Worm (Caenorhabditis elegans) whole organism, young adult: ENCODE data around the gene T19C4.5.

Experiments
- B0019.2 ChIP-seq: fragments of 200-800 bp; sonication (Bioruptor generic); conservative IDR thresholded peaks from 2 replicates; pipeline ENCODE4 v1.3.6; 2022; ENCODE audit warnings: missing genetic modification reagents, missing genetic modification characterization, missing compliant biosample characterization
- B0035.1 ChIP-seq: sonication (generic microtip); optimal IDR thresholded peaks from 2 replicates; lab custom pipeline; 2016; ENCODE audit warnings: missing genetic modification characterization, mild to moderate bottlenecking, missing compliant biosample characterization, missing genotype, missing genetic modification reagents
- F10E7.11 ChIP-seq: sonication (generic microtip); optimal IDR thresholded peaks from 2 replicates; lab custom pipeline; 2017; ENCODE audit warnings: mild to moderate bottlenecking, missing genetic modification characterization, moderate library complexity, missing compliant biosample characterization
- F55B11.4 ChIP-seq: sonication (generic microtip); optimal IDR thresholded peaks from 2 replicates; lab custom pipeline; 2016; ENCODE audit warnings: missing compliant biosample characterization, missing genetic modification characterization, borderline replicate concordance; ENCODE audit not compliant: insufficient read depth
- F57A8.1 ChIP-seq: fragments of 200-800 bp; sonication (Bioruptor generic); optimal IDR thresholded peaks from 2 replicates; lab custom pipeline; 2018; ENCODE audit warnings: mild to moderate bottlenecking, missing genetic modification characterization, moderate library complexity, missing compliant biosample characterization
- F57C9.4 ChIP-seq: sonication (generic microtip); optimal IDR thresholded peaks from 2 replicates; lab custom pipeline; 2017; ENCODE audit warnings: mild to moderate bottlenecking, missing genetic modification characterization, missing compliant biosample characterization
- K11D2.4 ChIP-seq: fragments of 200-800 bp; sonication (Bioruptor generic); IDR thresholded peaks from 2 replicates; pipeline ENCODE4 v1.3.6; 2022; ENCODE audit warnings: missing genetic modification reagents, missing genetic modification characterization, missing compliant biosample characterization
- T26A5.8 ChIP-seq: sonication (generic microtip); optimal IDR thresholded peaks from 2 replicates; lab custom pipeline; 2016; ENCODE audit warnings: missing genetic modification characterization, missing compliant biosample characterization
- akir-1 ChIP-seq: fragments of 200-800 bp; sonication (Bioruptor generic); optimal IDR thresholded peaks from 2 replicates; lab custom pipeline; 2018; ENCODE audit warnings: mild to moderate bottlenecking, missing genetic modification characterization, moderate library complexity, missing compliant biosample characterization
- aptf-3 ChIP-seq: fragments of 200-800 bp; sonication (Bioruptor generic); IDR thresholded peaks from 2 replicates; pipeline ENCODE4 v1.3.6; 2022; ENCODE audit warnings: missing genetic modification characterization, missing compliant biosample characterization
- ceh-100 ChIP-seq: fragments of 200-800 bp; sonication (Bioruptor generic); IDR thresholded peaks from 2 replicates; pipeline ENCODE4 v1.3.6; 2022; ENCODE audit warnings: missing genetic modification reagents, missing genetic modification characterization, missing compliant biosample characterization
- dpff-1 ChIP-seq: sonication (generic microtip); optimal IDR thresholded peaks from 2 replicates; lab custom pipeline; 2017; ENCODE audit warnings: mild to moderate bottlenecking, missing genetic modification characterization, missing compliant biosample characterization
- dpl-1 ChIP-seq: fragments of 150-350 bp; optimal IDR thresholded peaks from 2 replicates; lab custom pipeline; 2014; ENCODE audit warnings: missing biosample characterization, missing genetic modification reagents, missing genetic modification characterization
- egrh-3 ChIP-seq: fragments of 200-800 bp; sonication (Bioruptor generic); IDR thresholded peaks from 2 replicates; pipeline ENCODE4 v1.3.6; 2022; ENCODE audit warnings: missing genetic modification reagents, missing genetic modification characterization, missing compliant biosample characterization
- ets-4 ChIP-seq: fragments of 200-800 bp; sonication (Bioruptor generic); optimal IDR thresholded peaks from 2 replicates; lab custom pipeline; 2018; ENCODE audit warnings: mild to moderate bottlenecking, missing genetic modification characterization, missing compliant biosample characterization
- fkh-3 ChIP-seq: sonication (generic microtip); optimal IDR thresholded peaks from 2 replicates; lab custom pipeline; 2016; ENCODE audit warnings: mild to moderate bottlenecking, missing genetic modification characterization, missing compliant biosample characterization
- him-1 ChIP-seq: sonication (generic microtip); optimal IDR thresholded peaks from 2 replicates; lab custom pipeline; 2016; ENCODE audit warnings: missing genotype, missing genetic modification reagents, missing genetic modification characterization, missing compliant biosample characterization
- hmg-20 ChIP-seq: fragments of 200-800 bp; sonication (Bioruptor generic); IDR thresholded peaks from 2 replicates; pipeline ENCODE4 v1.3.6; 2022; ENCODE audit warnings: missing genetic modification reagents, missing genetic modification characterization, missing compliant biosample characterization
- hsf-1 ChIP-seq: fragments of 200-800 bp; sonication (Bioruptor generic); IDR thresholded peaks from 2 replicates; pipeline ENCODE4 v1.3.6; 2022; ENCODE audit warnings: missing genetic modification reagents, missing genetic modification characterization, missing compliant biosample characterization
- lag-1 ChIP-seq: fragments of 200-800 bp; sonication (Bioruptor generic); IDR thresholded peaks from 2 replicates; pipeline ENCODE4 v1.3.6; 2022; ENCODE audit warnings: missing genetic modification reagents, missing genetic modification characterization, missing compliant biosample characterization
- lin-26 ChIP-seq: fragments of 200-800 bp; sonication (Bioruptor generic); IDR thresholded peaks from 2 replicates; pipeline ENCODE4 v1.3.6; 2022; ENCODE audit warnings: missing genetic modification reagents, missing genetic modification characterization, missing compliant biosample characterization
- madf-3 ChIP-seq: fragments of 200-800 bp; sonication (Bioruptor generic); IDR thresholded peaks from 2 replicates; pipeline ENCODE4 v1.3.6; 2022; ENCODE audit warnings: missing genetic modification reagents, missing genetic modification characterization, missing compliant biosample characterization
- mcd-1 ChIP-seq: fragments of 200-800 bp; sonication (Bioruptor generic); IDR thresholded peaks from 2 replicates; pipeline ENCODE4 v1.3.6; 2022; ENCODE audit warnings: missing genetic modification reagents, missing genetic modification characterization, missing compliant biosample characterization
- nfya-2 ChIP-seq: fragments of 200-800 bp; sonication (Bioruptor generic); IDR thresholded peaks from 2 replicates; pipeline ENCODE4 v1.3.6; 2022; ENCODE audit warnings: missing genetic modification reagents, missing genetic modification characterization, missing compliant biosample characterization
- nfyb-1 ChIP-seq: fragments of 200-800 bp; sonication (Bioruptor generic); IDR thresholded peaks from 2 replicates; pipeline ENCODE4 v1.3.6; 2022; ENCODE audit warnings: missing genetic modification reagents, missing genetic modification characterization, missing compliant biosample characterization
- nhr-120 ChIP-seq: fragments of 200-800 bp; sonication (Bioruptor generic); IDR thresholded peaks from 2 replicates; pipeline ENCODE4 v1.3.6; 2022; ENCODE audit warnings: missing genetic modification characterization, missing compliant biosample characterization
- pbrm-1 ChIP-seq: fragments of 200-800 bp; sonication (Bioruptor generic); IDR thresholded peaks from 2 replicates; pipeline ENCODE4 v1.3.6; 2022; ENCODE audit warnings: missing genetic modification reagents, missing genetic modification characterization, missing compliant biosample characterization
- rec-8 ChIP-seq, 2 experiments: sonication (generic microtip); optimal IDR thresholded peaks; 2 replicates each; lab custom pipeline; 2016; ENCODE audit warnings: mild to moderate bottlenecking in 2 of 2, missing genetic modification characterization in 2 of 2, missing genetic modification reagents in 2 of 2, missing genotype in 2 of 2, missing biosample characterization in 1 of 2, missing compliant biosample characterization in 1 of 2, moderate library complexity in 1 of 2
- sea-2 ChIP-seq: fragments of 200-800 bp; sonication (Bioruptor generic); IDR thresholded peaks from 2 replicates; pipeline ENCODE4 v1.3.6; 2022; ENCODE audit warnings: missing genetic modification characterization, missing compliant biosample characterization
- snpc-1.1 ChIP-seq: sonication (generic microtip); optimal IDR thresholded peaks from 2 replicates; lab custom pipeline; 2017; ENCODE audit warnings: missing genetic modification characterization, mild to moderate bottlenecking, missing compliant biosample characterization, antibody characterized with exemption, moderate library complexity, missing genotype, missing genetic modification reagents; ENCODE audit not compliant: insufficient read depth
- snpc-1.3 ChIP-seq: sonication (generic microtip); optimal IDR thresholded peaks from 2 replicates; lab custom pipeline; 2017; ENCODE audit warnings: missing genetic modification characterization, mild to moderate bottlenecking, missing compliant biosample characterization, antibody characterized with exemption, moderate library complexity, missing genotype, missing genetic modification reagents; ENCODE audit not compliant: insufficient read depth
- sptf-2 ChIP-seq: fragments of 200-800 bp; sonication (Bioruptor generic); optimal IDR thresholded peaks from 2 replicates; lab custom pipeline; 2018; ENCODE audit warnings: mild to moderate bottlenecking, missing genetic modification characterization, missing compliant biosample characterization
- tbx-9 ChIP-seq: sonication (generic microtip); optimal IDR thresholded peaks from 2 replicates; lab custom pipeline; 2016; ENCODE audit warnings: borderline replicate concordance, missing genetic modification characterization, inconsistent platforms, missing compliant biosample characterization
- tlf-1 ChIP-seq: fragments of 200-800 bp; sonication (Bioruptor generic); optimal IDR thresholded peaks from 2 replicates; lab custom pipeline; 2018; ENCODE audit warnings: mild to moderate bottlenecking, missing genetic modification characterization, missing compliant biosample characterization
- zfh-2 ChIP-seq: fragments of 200-800 bp; sonication (Bioruptor generic); conservative IDR thresholded peaks from 2 replicates; pipeline ENCODE4 v1.3.6; 2022; ENCODE audit warnings: missing genetic modification reagents, missing genetic modification characterization, missing compliant biosample characterization
- zim-3 ChIP-seq: sonication (generic microtip); optimal IDR thresholded peaks from 2 replicates; lab custom pipeline; 2017; ENCODE audit warnings: mild to moderate bottlenecking, missing genetic modification characterization, moderate library complexity, missing compliant biosample characterization
- ztf-18 ChIP-seq: sonication (generic microtip); optimal IDR thresholded peaks from 2 replicates; lab custom pipeline; 2016; ENCODE audit warnings: missing genotype, mild to moderate bottlenecking, missing genetic modification characterization, missing compliant biosample characterization
- ztf-22 ChIP-seq: fragments of 200-800 bp; sonication (Bioruptor generic); optimal IDR thresholded peaks from 2 replicates; lab custom pipeline; 2018; ENCODE audit warnings: mild to moderate bottlenecking, missing genetic modification characterization, moderate library complexity, missing compliant biosample characterization
- ztf-26 ChIP-seq: sonication (generic microtip); optimal IDR thresholded peaks from 2 replicates; lab custom pipeline; 2017; ENCODE audit warnings: missing genetic modification characterization, missing compliant biosample characterization
- ztf-6 ChIP-seq: fragments of 200-800 bp; sonication (Bioruptor generic); IDR thresholded peaks from 2 replicates; pipeline ENCODE4 v1.3.6; 2022; ENCODE audit warnings: missing genetic modification reagents, missing genetic modification characterization, missing compliant biosample characterization

Gene T19C4.5

ce11 chrV:11164475-11164874 lies 7.5 kb upstream of the T19C4.5 start, which contains the start of gene srg-40:
Gene srg-40, minus strand, starts transcription at chrV:11164575.
- TF ChIP-seq dpl-1 (GFP tag; lab: Kevin White, UChicago), result no peak
- TF ChIP-seq rec-8 (tag; optimal IDR thresholded peaks at IDR 0.05; lab: Kevin White, UChicago), result no peak
- TF ChIP-seq ztf-18 (tag; lab: Kevin White, UChicago), result no peak
- TF ChIP-seq nfya-2 (GFP tag; lab: Robert Waterston, UW), result no peak
- TF ChIP-seq him-1 (tag; lab: Kevin White, UChicago), result no peak
- TF ChIP-seq K11D2.4 (GFP tag; lab: Robert Waterston, UW), result no peak
- no peak for TF ChIP-seq F55B11.4
- TF ChIP-seq nhr-120 (GFP tag; lab: Robert Waterston, UW), result no peak
- TF ChIP-seq ztf-22 (GFP tag; lab: Kevin White, UChicago), result no peak
- no peak for TF ChIP-seq sptf-2 (GFP tag; lab: Kevin White, UChicago)
- TF ChIP-seq egrh-3, result no peak
- no peak for TF ChIP-seq T26A5.8 (tag; lab: Kevin White, UChicago)
- TF ChIP-seq nfyb-1 (GFP tag; lab: Robert Waterston, UW), result no peak
- no peak for TF ChIP-seq akir-1 (GFP tag; lab: Kevin White, UChicago)
- no peak for TF ChIP-seq dpff-1 (tag; lab: Kevin White, UChicago)
- no peak for TF ChIP-seq lin-26 (GFP tag; lab: Robert Waterston, UW)
- no peak for TF ChIP-seq pbrm-1 (GFP tag; lab: Robert Waterston, UW)
- TF ChIP-seq ztf-26 (tag; lab: Kevin White, UChicago), result no peak
- TF ChIP-seq madf-3 (GFP tag; lab: Robert Waterston, UW), result no peak

- TF ChIP-seq snpc-1.3 (no peak), F57A8.1 (GFP tag; lab: Kevin White, UChicago) (no peak), zfh-2 (GFP tag; lab: Robert Waterston, UW) (no peak), mcd-1 (no peak), F57C9.4 (tag; lab: Kevin White, UChicago) (no peak), zim-3 (tag; lab: Kevin White, UChicago) (no peak), snpc-1.1 (tag; lab: Kevin White, UChicago) (no peak), sea-2 (GFP tag; lab: Robert Waterston, UW) (no peak)
- TF ChIP-seq, all 124 proteins: peak for 0
Observed at ce11 chrV:11167745-11168144, 4.3 kb upstream of the T19C4.5 start.

ce11 chrV:11170564-11171329 lies 1.3 kb upstream of the T19C4.5 start:
- TF ChIP-seq ceh-100 (GFP tag; lab: Robert Waterston, UW) (no peak), tlf-1 (no peak), aptf-3 (GFP tag; lab: Robert Waterston, UW) (no peak), B0019.2 (no peak), akir-1 (GFP tag; lab: Kevin White, UChicago) (no peak), B0035.1 (tag; lab: Kevin White, UChicago) (no peak)

DNA sequence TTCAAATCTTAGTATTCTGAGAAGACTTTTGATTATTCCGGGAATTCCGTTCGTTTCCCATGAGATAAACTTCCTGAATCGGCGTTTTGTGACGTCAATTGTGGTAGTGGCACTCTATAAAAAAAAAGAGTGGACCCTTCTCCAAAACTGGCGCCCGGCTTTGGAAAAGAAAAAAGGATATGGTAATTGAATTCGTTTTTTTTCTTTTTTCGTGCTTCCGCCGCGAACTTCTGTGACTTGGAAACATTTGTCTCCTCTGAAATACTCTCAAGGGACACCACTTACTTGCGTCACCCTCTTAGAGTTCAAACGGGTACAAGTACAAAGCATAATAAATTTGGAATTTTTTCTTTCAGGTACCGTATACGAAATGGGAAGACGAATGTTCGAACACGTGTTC lies 654 bp downstream of the T19C4.5 start:
- TF ChIP-seq hsf-1 (GFP tag; lab: Robert Waterston, UW) (no peak), aptf-3 (GFP tag; lab: Robert Waterston, UW) (no peak), tbx-9 (tag; lab: Kevin White, UChicago) (no peak), hmg-20 (no peak), lag-1 (GFP tag; lab: Robert Waterston, UW) (no peak), ets-4 (no peak), F10E7.11 (tag; lab: Kevin White, UChicago) (no peak), ztf-6 (no peak), ztf-18 (tag; lab: Kevin White, UChicago) (no peak), fkh-3 (tag; lab: Kevin White, UChicago) (no peak), tlf-1 (no peak)
- TF ChIP-seq, all 124 proteins: peak for 0
